Worm (Caenorhabditis elegans) whole organism, early embryonic: ENCODE measurements around the gene nhr-249.

ENCODE experiments used
- B0310.2 ChIP-seq: sonication (generic microtip); optimal IDR thresholded peaks from 2 replicates; lab custom pipeline; 2016; ENCODE audit warnings: mild to moderate bottlenecking, missing genetic modification characterization, missing compliant biosample characterization
- F13C5.2 ChIP-seq: sonication (generic microtip); optimal IDR thresholded peaks from 2 replicates; lab custom pipeline; 2017; ENCODE audit warnings: mild to moderate bottlenecking, missing genetic modification characterization, inconsistent platforms, missing compliant biosample characterization
- aly-1 ChIP-seq: sonication (generic microtip); optimal IDR thresholded peaks from 2 replicates; lab custom pipeline; 2016; ENCODE audit warnings: missing genetic modification characterization, missing compliant biosample characterization
- ama-1 ChIP-seq: fragments of 150-350 bp; optimal IDR thresholded peaks from 2 replicates; lab custom pipeline; 2014
- ceh-13 ChIP-seq: fragments of 200-800 bp; sonication (Bioruptor generic); optimal IDR thresholded peaks from 2 replicates; lab custom pipeline; 2018; ENCODE audit warnings: mild to moderate bottlenecking, missing genetic modification characterization, missing compliant biosample characterization
- ets-7 ChIP-seq: sonication (generic microtip); optimal IDR thresholded peaks from 2 replicates; lab custom pipeline; 2016; ENCODE audit warnings: missing genotype, missing genetic modification characterization, missing compliant biosample characterization
- flt-1 ChIP-seq: fragments of 200-800 bp; sonication (Bioruptor generic); IDR thresholded peaks from 2 replicates; pipeline ENCODE4 v1.3.6; 2022; ENCODE audit warnings: missing genetic modification characterization, missing compliant biosample characterization
- hmg-4 ChIP-seq: fragments of 200-800 bp; sonication (Bioruptor generic); optimal IDR thresholded peaks from 2 replicates; lab custom pipeline; 2018; ENCODE audit warnings: mild to moderate bottlenecking, missing genetic modification characterization, missing compliant biosample characterization
- hnd-1 ChIP-seq: sonication (generic microtip); optimal IDR thresholded peaks from 2 replicates; lab custom pipeline; 2016; ENCODE audit warnings: missing genetic modification characterization, missing compliant biosample characterization
- pes-1 ChIP-seq: fragments of 200-800 bp; sonication (Bioruptor generic); IDR thresholded peaks from 2 replicates; pipeline ENCODE4 v1.3.6; 2022; ENCODE audit warnings: missing genetic modification reagents, missing genetic modification characterization, missing compliant biosample characterization
- tbx-11 ChIP-seq: fragments of 200-800 bp; sonication (Bioruptor generic); IDR thresholded peaks from 2 replicates; pipeline ENCODE4 v1.3.6; 2022; ENCODE audit warnings: missing genetic modification characterization, missing compliant biosample characterization
- tbx-37 ChIP-seq: fragments of 200-800 bp; sonication (Bioruptor generic); conservative IDR thresholded peaks from 2 replicates; pipeline ENCODE4 v1.3.6; 2022; ENCODE audit warnings: missing genetic modification reagents, missing genetic modification characterization, missing compliant biosample characterization
- tra-4 ChIP-seq: sonication (generic microtip); optimal IDR thresholded peaks from 2 replicates; lab custom pipeline; 2017; ENCODE audit warnings: missing genetic modification characterization, missing compliant biosample characterization

DNA sequence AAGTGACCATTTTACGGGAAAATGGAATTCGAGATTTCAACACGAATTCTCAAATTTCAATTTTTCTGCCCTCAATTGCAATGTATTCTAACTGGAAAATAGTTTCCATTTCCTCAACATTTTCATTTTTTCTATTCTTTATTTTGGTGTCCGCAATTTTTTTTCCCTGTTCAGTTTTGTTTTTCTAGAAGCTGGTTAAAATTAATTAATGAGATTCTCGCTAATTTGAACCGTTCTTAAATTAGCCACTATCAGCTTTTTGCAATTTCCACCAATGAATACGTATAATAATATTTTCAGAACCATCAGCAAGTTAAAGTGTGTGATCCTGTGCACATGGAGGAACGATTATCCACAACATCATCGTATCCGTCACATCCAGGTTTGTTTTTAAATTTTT is 15.0 kb downstream of the nhr-249 start, which contains the start of gene jnk-1:
- TF ChIP-seq ama-1 (lab: Kevin White, UChicago): no peak
- no peak for TF ChIP-seq ceh-13 (GFP tag; lab: Kevin White, UChicago)
- TF ChIP-seq aly-1 (tag; lab: Kevin White, UChicago): no peak
- TF ChIP-seq tbx-37 (GFP tag; lab: Robert Waterston, UW): no peak
- no peak for TF ChIP-seq pes-1
- no peak for TF ChIP-seq hnd-1 (tag; lab: Kevin White, UChicago)
- TF ChIP-seq tra-4 (tag; lab: Kevin White, UChicago): no peak
- TF ChIP-seq F13C5.2 (tag; lab: Kevin White, UChicago): no peak
- no peak for TF ChIP-seq ets-7 (tag; lab: Kevin White, UChicago)
- TF ChIP-seq hmg-4: no peak
- no peak for TF ChIP-seq flt-1 (GFP tag; lab: Robert Waterston, UW)
- TF ChIP-seq B0310.2 (tag; lab: Kevin White, UChicago): no peak
- TF ChIP-seq tbx-11 (GFP tag; lab: Robert Waterston, UW): no peak
